Fruit fly (Drosophila melanogaster) whole organism, embryonic: ENCODE results near the gene CG4278.

ENCODE experiments used
- CG10209 ChIP-seq: fragments of 200-800 bp; sonication (Bioruptor generic); optimal IDR thresholded peaks from 3 replicates; lab custom pipeline; 2017; ENCODE audit warnings: missing biosample characterization, mild to moderate bottlenecking, missing genetic modification characterization, missing genetic modification reagents
- CG1024 ChIP-seq: fragments of 200-800 bp; sonication (Bioruptor generic); IDR thresholded peaks from 2 replicates; pipeline ENCODE4 v1.3.6; 2022; ENCODE audit warnings: missing biosample characterization, missing genetic modification characterization
- CG10543 ChIP-seq: fragments of 200-800 bp; sonication (Bioruptor generic); optimal IDR thresholded peaks from 3 replicates; lab custom pipeline; 2017; ENCODE audit warnings: missing biosample characterization, mild to moderate bottlenecking, missing genetic modification characterization, moderate library complexity
- CG11723 ChIP-seq: fragments of 200-800 bp; sonication (Bioruptor generic); optimal IDR thresholded peaks from 2 replicates; lab custom pipeline; 2017; ENCODE audit warnings: missing biosample characterization, mild to moderate bottlenecking, missing genetic modification characterization
- CG12071 ChIP-seq: fragments of 200-800 bp; sonication (Bioruptor generic); optimal IDR thresholded peaks from 3 replicates; lab custom pipeline; 2018; ENCODE audit warnings: missing biosample characterization, mild to moderate bottlenecking, missing genetic modification characterization
- CG12942 ChIP-seq: fragments of 200-800 bp; sonication (Bioruptor generic); optimal IDR thresholded peaks from 3 replicates; lab custom pipeline; 2016; ENCODE audit warnings: missing biosample characterization, missing genetic modification characterization
- CG13624 ChIP-seq: fragments of 200-800 bp; sonication (Bioruptor generic); optimal IDR thresholded peaks from 2 replicates; lab custom pipeline; 2016; ENCODE audit warnings: missing biosample characterization, missing genetic modification characterization
- CG1603 ChIP-seq: fragments of 200-800 bp; sonication (Bioruptor generic); optimal IDR thresholded peaks from 2 replicates; lab custom pipeline; 2019; ENCODE audit warnings: missing biosample characterization, mild to moderate bottlenecking, missing genetic modification characterization, moderate library complexity
- CG16779 ChIP-seq: fragments of 200-800 bp; sonication (Bioruptor generic); IDR thresholded peaks from 2 replicates; pipeline ENCODE4 v1.3.6; 2022; ENCODE audit warnings: missing biosample characterization, missing genetic modification characterization
- CG17829 ChIP-seq: fragments of 200-800 bp; optimal IDR thresholded peaks from 2 replicates; lab custom pipeline; 2019; ENCODE audit warnings: missing biosample characterization, mild to moderate bottlenecking, missing genetic modification characterization, moderate library complexity
- CG2712 ChIP-seq: fragments of 200-800 bp; optimal IDR thresholded peaks from 3 replicates; lab custom pipeline; 2019; ENCODE audit warnings: missing biosample characterization, mild to moderate bottlenecking, missing genetic modification characterization, moderate library complexity
- CG32767 ChIP-seq: fragments of 200-800 bp; sonication (Bioruptor generic); IDR thresholded peaks from 2 replicates; pipeline ENCODE4 v1.3.6; 2022; ENCODE audit warnings: missing biosample characterization, missing genetic modification characterization
- CG4404 ChIP-seq: fragments of 200-800 bp; sonication (Bioruptor generic); IDR thresholded peaks from 2 replicates; pipeline ENCODE4 v1.3.6; 2022; ENCODE audit warnings: missing biosample characterization, missing genetic modification characterization
- CG4424 ChIP-seq: fragments of 200-800 bp; sonication (Bioruptor generic); optimal IDR thresholded peaks from 3 replicates; lab custom pipeline; 2016; ENCODE audit warnings: missing biosample characterization, missing genetic modification characterization
- CG4820 ChIP-seq: fragments of 200-800 bp; sonication (Bioruptor generic); optimal IDR thresholded peaks from 3 replicates; lab custom pipeline; 2016; ENCODE audit warnings: missing biosample characterization, missing genetic modification characterization
- CG5180 ChIP-seq: fragments of 200-800 bp; sonication (Bioruptor generic); optimal IDR thresholded peaks from 3 replicates; lab custom pipeline; 2017; ENCODE audit warnings: missing biosample characterization, missing genetic modification characterization, mild to moderate bottlenecking, moderate library complexity, missing genetic modification reagents
- CG6272 ChIP-seq: fragments of 200-800 bp; sonication (Bioruptor generic); IDR thresholded peaks from 2 replicates; pipeline ENCODE4 v1.3.6; 2022; ENCODE audit warnings: missing biosample characterization, missing genetic modification characterization
- CG7745 ChIP-seq: fragments of 200-800 bp; sonication (Bioruptor generic); optimal IDR thresholded peaks from 2 replicates; lab custom pipeline; 2018; ENCODE audit warnings: missing biosample characterization, mild to moderate bottlenecking, missing genetic modification characterization, moderate library complexity
- CG7928 ChIP-seq: fragments of 200-800 bp; sonication (Bioruptor generic); optimal IDR thresholded peaks from 2 replicates; lab custom pipeline; 2017; ENCODE audit warnings: missing biosample characterization, mild to moderate bottlenecking, missing genetic modification characterization
- CG8478 ChIP-seq: fragments of >200 bp; optimal IDR thresholded peaks from 2 replicates; lab custom pipeline; 2018
- CG9215 ChIP-seq: fragments of 200-800 bp; sonication (Bioruptor generic); IDR thresholded peaks from 2 replicates; pipeline ENCODE4 v1.3.6; 2022; ENCODE audit warnings: missing biosample characterization, missing genetic modification characterization
- CG9817 ChIP-seq: fragments of 200-800 bp; sonication (Bioruptor generic); optimal IDR thresholded peaks from 2 replicates; lab custom pipeline; 2018; ENCODE audit warnings: missing biosample characterization, mild to moderate bottlenecking, missing genetic modification characterization, moderate library complexity
- CG9876 ChIP-seq: fragments of 200-800 bp; sonication (Bioruptor generic); optimal IDR thresholded peaks from 2 replicates; lab custom pipeline; 2016; ENCODE audit warnings: missing biosample characterization, missing genetic modification characterization
- CHES-1-like ChIP-seq: fragments of 200-800 bp; sonication (Bioruptor generic); optimal IDR thresholded peaks from 2 replicates; lab custom pipeline; 2016; ENCODE audit warnings: missing biosample characterization, missing genetic modification characterization
- CTCF ChIP-seq: fragments of 200-800 bp; sonication (Bioruptor generic); optimal IDR thresholded peaks from 2 replicates; lab custom pipeline; 2017; ENCODE audit warnings: missing biosample characterization, mild to moderate bottlenecking, missing genetic modification characterization, moderate library complexity
- Dek ChIP-seq: fragments of 200-800 bp; sonication (Bioruptor generic); optimal IDR thresholded peaks from 3 replicates; lab custom pipeline; 2019; ENCODE audit warnings: missing biosample characterization, mild to moderate bottlenecking, missing genetic modification characterization, moderate library complexity
- Dip2 ChIP-seq: fragments of 200-800 bp; sonication (Bioruptor generic); IDR thresholded peaks from 2 replicates; pipeline ENCODE4 v1.3.6; 2022; ENCODE audit warnings: missing biosample characterization, missing genetic modification characterization
- Ets97D ChIP-seq: fragments of 200-800 bp; sonication (Bioruptor generic); optimal IDR thresholded peaks from 3 replicates; lab custom pipeline; 2016; ENCODE audit warnings: missing biosample characterization, missing genetic modification characterization
- H2.0 ChIP-seq: fragments of 200-800 bp; sonication (Bioruptor generic); IDR thresholded peaks from 2 replicates; pipeline ENCODE4 v1.3.6; 2022; ENCODE audit warnings: missing biosample characterization, missing genetic modification characterization
- HLHmδ ChIP-seq: fragments of 200-800 bp; sonication (Bioruptor generic); optimal IDR thresholded peaks from 2 replicates; lab custom pipeline; 2018; ENCODE audit warnings: missing biosample characterization, mild to moderate bottlenecking, missing genetic modification characterization, moderate library complexity
- Jarid2 ChIP-seq: fragments of 200-800 bp; sonication (Bioruptor generic); optimal IDR thresholded peaks from 3 replicates; lab custom pipeline; 2017; ENCODE audit warnings: mild to moderate bottlenecking, missing biosample characterization, missing genetic modification reagents, missing genetic modification characterization
- Lhr ChIP-seq: fragments of 200-800 bp; sonication (Bioruptor generic); optimal IDR thresholded peaks from 3 replicates; lab custom pipeline; 2017; ENCODE audit warnings: mild to moderate bottlenecking, missing biosample characterization, missing genetic modification reagents, missing genetic modification characterization
- MTF-1 ChIP-seq: fragments of 200-800 bp; sonication (Bioruptor generic); optimal IDR thresholded peaks from 2 replicates; lab custom pipeline; 2018; ENCODE audit warnings: missing biosample characterization, mild to moderate bottlenecking, missing genetic modification characterization, borderline replicate concordance
- Nf-YC ChIP-seq: fragments of 200-800 bp; optimal IDR thresholded peaks from 3 replicates; lab custom pipeline; 2019; ENCODE audit warnings: missing biosample characterization, mild to moderate bottlenecking, missing genetic modification characterization, moderate library complexity
- Optix ChIP-seq: fragments of 200-800 bp; sonication (Bioruptor generic); IDR thresholded peaks from 3 replicates; pipeline ENCODE4 v1.3.6; 2022; ENCODE audit warnings: missing biosample characterization, missing genetic modification characterization
- Rfx ChIP-seq: fragments of 200-800 bp; sonication (Bioruptor generic); IDR thresholded peaks from 2 replicates; pipeline ENCODE4 v1.3.6; 2022; ENCODE audit warnings: missing biosample characterization, missing genetic modification characterization
- Sin3A ChIP-seq: fragments of >200 bp; optimal IDR thresholded peaks from 2 replicates; lab custom pipeline; 2018
- TFAM ChIP-seq: fragments of 200-800 bp; sonication (Bioruptor generic); optimal IDR thresholded peaks from 2 replicates; lab custom pipeline; 2017; ENCODE audit warnings: missing biosample characterization, missing genetic modification characterization, inconsistent platforms
- Taf1 ChIP-seq: fragments of 200-800 bp; sonication (Bioruptor generic); IDR thresholded peaks from 2 replicates; pipeline ENCODE4 v1.3.6; 2022; ENCODE audit warnings: missing biosample characterization, missing genetic modification characterization
- cad ChIP-seq: fragments of >200 bp; optimal IDR thresholded peaks from 2 replicates; lab custom pipeline; 2017; ENCODE audit warnings: missing biosample characterization, missing genetic modification characterization
- chif ChIP-seq, 2 experiments: fragments of 200-800 bp; sonication (Bioruptor generic); optimal IDR thresholded peaks; 3 replicates each; lab custom pipeline; 2016; ENCODE audit warnings: missing biosample characterization in 2 of 2, missing genetic modification characterization in 2 of 2
- fd102C ChIP-seq: fragments of 200-800 bp; sonication (Bioruptor generic); optimal IDR thresholded peaks from 2 replicates; lab custom pipeline; 2018; ENCODE audit warnings: missing biosample characterization, mild to moderate bottlenecking, missing genetic modification characterization, moderate library complexity
- gsb-n ChIP-seq: fragments of 200-800 bp; sonication (Bioruptor generic); optimal IDR thresholded peaks from 3 replicates; lab custom pipeline; 2018; ENCODE audit warnings: missing biosample characterization, mild to moderate bottlenecking, missing genetic modification characterization
- klu ChIP-seq: fragments of 200-800 bp; sonication (Bioruptor generic); IDR thresholded peaks from 2 replicates; pipeline ENCODE4 v1.3.6; 2022; ENCODE audit warnings: missing biosample characterization, missing genetic modification characterization
- kni ChIP-seq: fragments of 200-800 bp; sonication (Bioruptor generic); optimal IDR thresholded peaks from 3 replicates; lab custom pipeline; 2017; ENCODE audit warnings: mild to moderate bottlenecking, missing biosample characterization, missing genetic modification reagents, missing genetic modification characterization
- mam ChIP-seq: fragments of 200-800 bp; sonication (Bioruptor generic); optimal IDR thresholded peaks from 3 replicates; lab custom pipeline; 2016; ENCODE audit warnings: missing biosample characterization, missing genetic modification characterization
- pho ChIP-seq: fragments of 200-800 bp; sonication (Bioruptor generic); optimal IDR thresholded peaks from 2 replicates; lab custom pipeline; 2016; ENCODE audit warnings: missing biosample characterization, missing genetic modification characterization
- pum ChIP-seq: fragments of 200-800 bp; sonication (Bioruptor generic); optimal IDR thresholded peaks from 2 replicates; lab custom pipeline; 2016; ENCODE audit warnings: missing biosample characterization, missing genetic modification characterization
- slp2 ChIP-seq: fragments of 200-800 bp; sonication (Bioruptor generic); optimal IDR thresholded peaks from 2 replicates; lab custom pipeline; 2016; ENCODE audit warnings: missing biosample characterization, missing genetic modification characterization
- twi ChIP-seq: fragments of 200-800 bp; optimal IDR thresholded peaks from 2 replicates; lab custom pipeline; 2019; ENCODE audit warnings: missing biosample characterization, mild to moderate bottlenecking, missing genetic modification characterization, moderate library complexity
- vvl ChIP-seq: fragments of 200-800 bp; sonication (Bioruptor generic); IDR thresholded peaks from 2 replicates; pipeline ENCODE4 v1.3.6; 2022; ENCODE audit warnings: missing biosample characterization, missing genetic modification characterization
- zf30C ChIP-seq: fragments of 200-800 bp; sonication (Bioruptor generic); optimal IDR thresholded peaks from 3 replicates; lab custom pipeline; 2018; ENCODE audit warnings: missing biosample characterization, mild to moderate bottlenecking, missing genetic modification characterization

CG4278 gene

DNA sequence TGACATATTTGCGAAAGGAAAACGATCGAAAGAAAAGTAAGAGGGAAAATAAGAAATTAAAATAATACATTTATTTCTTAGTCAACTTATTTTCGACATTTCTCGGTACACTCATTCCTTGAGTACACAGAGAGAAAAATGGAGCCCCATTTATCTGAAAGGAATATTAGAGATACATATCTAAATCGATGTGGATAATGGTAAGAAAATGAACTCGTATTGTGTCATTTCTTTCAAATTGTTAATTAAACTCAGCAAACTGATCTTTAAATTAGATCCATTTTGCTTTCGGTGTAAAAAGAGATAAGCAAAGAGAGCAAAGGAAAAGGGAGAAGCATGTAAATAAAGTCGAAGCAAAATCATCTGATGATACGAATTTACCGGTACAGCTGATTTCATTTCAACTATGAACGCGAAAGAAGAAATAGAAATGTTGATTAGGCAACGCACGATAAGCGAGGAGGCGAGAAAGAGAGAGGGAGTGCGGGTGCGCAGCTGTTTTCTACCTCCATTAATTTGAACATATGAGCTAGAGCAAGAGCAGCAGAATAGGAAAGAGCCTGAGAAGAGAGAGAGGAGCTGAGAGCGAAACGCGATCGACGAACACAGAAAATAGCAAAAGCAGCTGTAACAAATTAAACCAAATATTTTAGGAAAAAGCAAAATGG lies 41.0 kb upstream of the CG4278 start (continued):
- TF ChIP-seq CG16779 (GFP tag; lab: Robert Waterston, UW), result no peak
- peak; percentile 17 for TF ChIP-seq CG7745 (tag; lab: Kevin White, UChicago)
- TF ChIP-seq CG2712, result peak; percentile 93
- no peak for TF ChIP-seq Sin3A (lab: Kevin White, UChicago)
- no peak for TF ChIP-seq H2.0 (GFP tag; lab: Robert Waterston, UW)
- TF ChIP-seq chif (GFP tag; optimal IDR thresholded peaks at IDR 0.05; lab: Kevin White, UChicago), result peak; percentile 84 to 92
- peak; percentile 94 for TF ChIP-seq CG1603 (tag; lab: Kevin White, UChicago)
- TF ChIP-seq Taf1 (GFP tag; lab: Robert Waterston, UW), result no peak
- TF ChIP-seq kni, result no peak
- no peak for TF ChIP-seq CG4404
- TF ChIP-seq CG5180 (GFP tag; lab: Kevin White, UChicago), result peak; percentile 48
- TF ChIP-seq klu (GFP tag; lab: Robert Waterston, UW), result no peak
- TF ChIP-seq pho (GFP tag; lab: Kevin White, UChicago), result peak; percentile 85
- peak; percentile 90 for TF ChIP-seq CG12071 (GFP tag; lab: Kevin White, UChicago)
- peak; percentile 82 for TF ChIP-seq CG9817 (tag; lab: Kevin White, UChicago)
- no peak for TF ChIP-seq CG8478 (lab: Kevin White, UChicago)
- no peak for TF ChIP-seq CG1024 (GFP tag; lab: Robert Waterston, UW)
- peak; percentile 84 for TF ChIP-seq zf30C (GFP tag; lab: Kevin White, UChicago)
- peak; percentile 83 for TF ChIP-seq CG4424 (GFP tag; lab: Kevin White, UChicago)
- peak; percentile 85 for TF ChIP-seq slp2 (GFP tag; lab: Kevin White, UChicago)
- TF ChIP-seq CG11723 (GFP tag; lab: Kevin White, UChicago), result peak; percentile 53
- peak; percentile 81 for TF ChIP-seq CG9876 (GFP tag; lab: Kevin White, UChicago)
- TF ChIP-seq CG10543, result peak; percentile 24
- TF ChIP-seq CTCF (GFP tag; lab: Kevin White, UChicago), result peak; percentile 31
- TF ChIP-seq CHES-1-like (GFP tag; lab: Kevin White, UChicago), result peak; percentile 74
- no peak for TF ChIP-seq twi
- peak; percentile 60 for TF ChIP-seq CG6272 (GFP tag; lab: Robert Waterston, UW)
- TF ChIP-seq vvl (GFP tag; lab: Robert Waterston, UW), result no peak
- TF ChIP-seq Nf-YC, result no peak
- TF ChIP-seq CG9215 (GFP tag; lab: Robert Waterston, UW), result no peak
- TF ChIP-seq gsb-n (tag; lab: Kevin White, UChicago), result peak; percentile 80
- TF ChIP-seq Jarid2 (GFP tag; lab: Kevin White, UChicago), result peak; percentile 12
- TF ChIP-seq CG32767 (GFP tag; lab: Robert Waterston, UW), result no peak
- peak; percentile 86 for TF ChIP-seq fd102C
- TF ChIP-seq TFAM (GFP tag; lab: Kevin White, UChicago), result peak; percentile 63
- peak; percentile 32 for TF ChIP-seq CG7928 (GFP tag; lab: Kevin White, UChicago)
- peak; percentile 41 for TF ChIP-seq Ets97D (GFP tag; lab: Kevin White, UChicago)
- peak; percentile 82 for TF ChIP-seq CG10209
- no peak for TF ChIP-seq HLHmδ
- TF ChIP-seq Dek (tag; lab: Kevin White, UChicago), result peak; percentile 89
- no peak for TF ChIP-seq Dip2 (GFP tag; lab: Robert Waterston, UW)
- TF ChIP-seq CG12942 (GFP tag; lab: Kevin White, UChicago), result peak; percentile 81
- no peak for TF ChIP-seq Rfx (GFP tag; lab: Robert Waterston, UW)
- peak; percentile 62 for TF ChIP-seq Lhr
- peak; percentile 79 for TF ChIP-seq pum
- no peak for TF ChIP-seq cad (GFP tag; lab: Kevin White, UChicago)
- TF ChIP-seq CG17829 (tag; lab: Kevin White, UChicago), result peak; percentile 89
- TF ChIP-seq CG13624 (GFP tag; lab: Kevin White, UChicago), result peak; percentile 86
- TF ChIP-seq MTF-1, result peak; percentile 67
- TF ChIP-seq CG4820 (GFP tag; lab: Kevin White, UChicago), result peak; percentile 85
- peak; percentile 91 for TF ChIP-seq mam (GFP tag; lab: Kevin White, UChicago)
- TF ChIP-seq Optix (GFP tag; lab: Robert Waterston, UW), result no peak
